Fruit fly (Drosophila melanogaster) whole organism, wandering third instar larva: Measurements from ENCODE around the gene Lkb1.

ENCODE experiments used
- CG32264 ChIP-seq: fragments of 200-800 bp; sonication (Bioruptor generic); optimal IDR thresholded peaks from 2 replicates; lab custom pipeline; 2016; ENCODE audit warnings: missing biosample characterization, missing genetic modification characterization
- pan ChIP-seq: fragments of >200 bp; optimal IDR thresholded peaks from 2 replicates; lab custom pipeline; 2017
- usp ChIP-seq: fragments of >200 bp; optimal IDR thresholded peaks from 2 replicates; lab custom pipeline; 2017; ENCODE audit warnings: missing biosample characterization, missing genetic modification characterization

DNA sequence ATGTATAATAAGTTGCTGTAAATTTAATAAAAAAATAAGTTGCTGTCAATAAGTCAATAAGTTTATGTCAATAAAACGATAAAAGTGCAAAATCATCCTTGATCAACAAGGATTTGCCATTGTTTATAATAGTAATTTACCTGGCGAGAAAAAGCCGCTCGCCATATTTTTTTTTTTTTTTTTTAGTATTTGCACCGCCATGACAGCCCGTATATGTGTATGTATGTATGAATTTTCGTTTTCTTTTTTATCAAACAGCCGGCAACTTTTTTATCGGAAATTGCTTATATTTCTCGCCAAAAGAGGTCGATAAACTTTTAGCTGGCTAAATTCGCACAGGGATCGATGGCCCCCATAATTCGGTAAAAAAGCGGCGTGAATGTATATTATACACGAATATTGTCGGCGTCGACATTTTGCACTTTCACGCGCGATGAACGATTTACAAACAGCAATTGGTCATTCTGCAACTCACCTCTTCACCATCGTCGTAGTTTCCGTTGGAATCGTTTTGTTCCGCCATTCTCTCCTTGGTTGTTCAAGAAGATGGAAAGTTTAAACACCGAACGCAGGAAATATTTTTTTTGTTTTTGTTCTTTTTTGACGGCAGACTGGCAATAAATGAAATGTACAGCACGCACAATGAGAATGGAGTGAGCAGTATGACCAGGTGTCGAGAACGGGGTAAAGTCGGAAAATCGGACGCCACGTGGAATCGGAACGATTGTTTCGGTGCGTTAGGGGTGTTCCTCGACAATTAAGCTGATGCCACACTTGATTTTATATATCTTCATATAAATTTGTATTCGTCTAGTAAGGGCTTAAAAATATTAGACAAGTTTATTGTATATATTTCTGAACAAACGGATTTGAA lies 16.2 kb upstream of the Lkb1 start, which contains the start of gene Hrb87F:
- TF ChIP-seq CG32264 (GFP tag; lab: Kevin White, UChicago) (no peak), pan (lab: Kevin White, UChicago) (no peak), usp (GFP tag; lab: Kevin White, UChicago) (no peak)
